Worm (Caenorhabditis elegans) whole organism, young adult: ENCODE results near the gene B0546.3.
A peak's percentile ranks its signal among the peaks of the same experiment; 100 is the strongest.

Source experiments
- B0035.1 ChIP-seq: sonication (generic microtip); optimal IDR thresholded peaks from 2 replicates; lab custom pipeline; 2016; ENCODE audit warnings: missing genetic modification characterization, mild to moderate bottlenecking, missing compliant biosample characterization, missing genotype, missing genetic modification reagents
- F10E7.11 ChIP-seq: sonication (generic microtip); optimal IDR thresholded peaks from 2 replicates; lab custom pipeline; 2017; ENCODE audit warnings: mild to moderate bottlenecking, missing genetic modification characterization, moderate library complexity, missing compliant biosample characterization
- F22D6.2 ChIP-seq: sonication (generic microtip); optimal IDR thresholded peaks from 2 replicates; lab custom pipeline; 2016; ENCODE audit warnings: mild to moderate bottlenecking, missing genetic modification characterization, missing compliant biosample characterization
- F23B12.7 ChIP-seq: sonication (generic microtip); optimal IDR thresholded peaks from 2 replicates; lab custom pipeline; 2017; ENCODE audit warnings: missing genetic modification characterization, mild to moderate bottlenecking, missing compliant biosample characterization, antibody characterized with exemption, moderate library complexity; ENCODE audit not compliant: insufficient read depth
- F33H1.4 ChIP-seq: fragments of 200-800 bp; sonication (Bioruptor generic); IDR thresholded peaks from 2 replicates; pipeline ENCODE4 v1.3.6; 2022; ENCODE audit warnings: missing genetic modification reagents, missing genetic modification characterization, missing compliant biosample characterization
- F49E8.2 ChIP-seq: sonication (generic microtip); optimal IDR thresholded peaks from 3 replicates; lab custom pipeline; 2017; ENCODE audit warnings: missing genetic modification characterization, mild to moderate bottlenecking, missing compliant biosample characterization, antibody characterized with exemption, moderate library complexity; ENCODE audit not compliant: insufficient read depth
- K11D2.4 ChIP-seq: fragments of 200-800 bp; sonication (Bioruptor generic); IDR thresholded peaks from 2 replicates; pipeline ENCODE4 v1.3.6; 2022; ENCODE audit warnings: missing genetic modification reagents, missing genetic modification characterization, missing compliant biosample characterization
- Y79H2A.3 ChIP-seq: fragments of 200-800 bp; sonication (Bioruptor generic); conservative IDR thresholded peaks from 2 replicates; pipeline ENCODE4 v1.3.6; 2022; ENCODE audit warnings: missing genetic modification reagents, missing genetic modification characterization, missing compliant biosample characterization
- Y95B8A.8 ChIP-seq: fragments of 200-800 bp; sonication (Bioruptor generic); IDR thresholded peaks from 2 replicates; pipeline ENCODE4 v1.3.6; 2022; ENCODE audit warnings: missing genetic modification reagents, missing genetic modification characterization, missing compliant biosample characterization
- atf-7 ChIP-seq: sonication (generic microtip); optimal IDR thresholded peaks from 2 replicates; lab custom pipeline; 2017; ENCODE audit warnings: mild to moderate bottlenecking, missing genetic modification characterization, missing compliant biosample characterization
- athp-1 ChIP-seq: sonication (generic microtip); optimal IDR thresholded peaks from 2 replicates; lab custom pipeline; 2017; ENCODE audit warnings: mild to moderate bottlenecking, missing genetic modification characterization, missing compliant biosample characterization
- attf-3 ChIP-seq: fragments of 200-800 bp; sonication (Bioruptor generic); conservative IDR thresholded peaks from 2 replicates; pipeline ENCODE4 v1.3.6; 2022; ENCODE audit warnings: missing genetic modification reagents, missing genetic modification characterization, missing compliant biosample characterization
- ceh-91 ChIP-seq: fragments of 200-800 bp; sonication (Bioruptor generic); IDR thresholded peaks from 2 replicates; pipeline ENCODE4 v1.3.6; 2022; ENCODE audit warnings: missing genetic modification reagents, missing genetic modification characterization, missing compliant biosample characterization
- chd-7 ChIP-seq: sonication (generic microtip); optimal IDR thresholded peaks from 2 replicates; lab custom pipeline; 2016; ENCODE audit warnings: mild to moderate bottlenecking, missing genetic modification characterization, moderate library complexity, missing compliant biosample characterization
- dox-1 ChIP-seq: fragments of 200-800 bp; sonication (Bioruptor generic); IDR thresholded peaks from 2 replicates; pipeline ENCODE4 v1.3.6; 2022; ENCODE audit warnings: missing genetic modification reagents, missing genetic modification characterization, missing compliant biosample characterization
- dpl-1 ChIP-seq: fragments of 150-350 bp; optimal IDR thresholded peaks from 2 replicates; lab custom pipeline; 2014; ENCODE audit warnings: missing biosample characterization, missing genetic modification reagents, missing genetic modification characterization
- efl-1 ChIP-seq: fragments of 150-350 bp; optimal IDR thresholded peaks from 2 replicates; lab custom pipeline; 2014; ENCODE audit warnings: missing biosample characterization, missing genetic modification reagents, missing genetic modification characterization
- ets-4 ChIP-seq: fragments of 200-800 bp; sonication (Bioruptor generic); optimal IDR thresholded peaks from 2 replicates; lab custom pipeline; 2018; ENCODE audit warnings: mild to moderate bottlenecking, missing genetic modification characterization, missing compliant biosample characterization
- fkh-3 ChIP-seq: sonication (generic microtip); optimal IDR thresholded peaks from 2 replicates; lab custom pipeline; 2016; ENCODE audit warnings: mild to moderate bottlenecking, missing genetic modification characterization, missing compliant biosample characterization
- him-1 ChIP-seq: sonication (generic microtip); optimal IDR thresholded peaks from 2 replicates; lab custom pipeline; 2016; ENCODE audit warnings: missing genotype, missing genetic modification reagents, missing genetic modification characterization, missing compliant biosample characterization
- hmg-1.2 ChIP-seq: fragments of 200-800 bp; sonication (Bioruptor generic); IDR thresholded peaks from 2 replicates; pipeline ENCODE4 v1.3.6; 2022; ENCODE audit warnings: missing genetic modification reagents, missing genetic modification characterization, missing compliant biosample characterization
- hsf-1 ChIP-seq: fragments of 200-800 bp; sonication (Bioruptor generic); IDR thresholded peaks from 2 replicates; pipeline ENCODE4 v1.3.6; 2022; ENCODE audit warnings: missing genetic modification reagents, missing genetic modification characterization, missing compliant biosample characterization
- let-526 ChIP-seq: fragments of 200-800 bp; sonication (Bioruptor generic); IDR thresholded peaks from 2 replicates; pipeline ENCODE4 v1.3.6; 2022; ENCODE audit warnings: missing genetic modification reagents, missing genetic modification characterization, missing compliant biosample characterization
- let-607 ChIP-seq, 2 experiments: fragments of 200-800 bp in 1 of 2; sonication (Bioruptor generic) in 1 of 2; sonication (generic microtip) in 1 of 2; optimal IDR thresholded peaks; 2 replicates each; lab custom pipeline; 2016 to 2018; ENCODE audit warnings: mild to moderate bottlenecking in 2 of 2, missing compliant biosample characterization in 2 of 2, missing genetic modification characterization in 2 of 2, moderate library complexity in 2 of 2, missing genotype in 1 of 2
- lin-35 ChIP-seq, 3 experiments: fragments of 150-350 bp in 2 of 3; sonication (generic microtip) in 1 of 3; optimal IDR thresholded peaks; 2 replicates each; lab custom pipeline; 2014 to 2018; ENCODE audit warnings: missing biosample characterization in 3 of 3, missing genetic modification characterization in 3 of 3, missing genetic modification reagents in 3 of 3
- lin-40 ChIP-seq: sonication (generic microtip); optimal IDR thresholded peaks from 2 replicates; lab custom pipeline; 2016; ENCODE audit warnings: missing genetic modification characterization, mild to moderate bottlenecking, missing compliant biosample characterization, missing genotype, missing genetic modification reagents
- lin-54 ChIP-seq: fragments of 200-800 bp; sonication (Bioruptor generic); optimal IDR thresholded peaks from 2 replicates; lab custom pipeline; 2018; ENCODE audit warnings: mild to moderate bottlenecking, missing genetic modification characterization, missing compliant biosample characterization
- lir-1 ChIP-seq: fragments of 200-800 bp; sonication (Bioruptor generic); conservative IDR thresholded peaks from 2 replicates; pipeline ENCODE4 v1.3.6; 2022; ENCODE audit warnings: missing genetic modification reagents, missing genetic modification characterization, missing compliant biosample characterization
- lsl-1 ChIP-seq: fragments of 200-800 bp; sonication (Bioruptor generic); optimal IDR thresholded peaks from 2 replicates; lab custom pipeline; 2018; ENCODE audit warnings: mild to moderate bottlenecking, missing genetic modification characterization, moderate library complexity, missing compliant biosample characterization
- madf-10 ChIP-seq: sonication (generic microtip); optimal IDR thresholded peaks from 2 replicates; lab custom pipeline; 2016; ENCODE audit warnings: mild to moderate bottlenecking, missing genetic modification characterization, missing compliant biosample characterization
- madf-3 ChIP-seq: fragments of 200-800 bp; sonication (Bioruptor generic); IDR thresholded peaks from 2 replicates; pipeline ENCODE4 v1.3.6; 2022; ENCODE audit warnings: missing genetic modification reagents, missing genetic modification characterization, missing compliant biosample characterization
- madf-6 ChIP-seq: fragments of 200-800 bp; sonication (Bioruptor generic); IDR thresholded peaks from 2 replicates; pipeline ENCODE4 v1.3.6; 2022; ENCODE audit warnings: missing genetic modification reagents, missing genetic modification characterization, missing compliant biosample characterization
- mcd-1 ChIP-seq: fragments of 200-800 bp; sonication (Bioruptor generic); IDR thresholded peaks from 2 replicates; pipeline ENCODE4 v1.3.6; 2022; ENCODE audit warnings: missing genetic modification reagents, missing genetic modification characterization, missing compliant biosample characterization
- nfya-1 ChIP-seq: sonication (generic microtip); optimal IDR thresholded peaks from 2 replicates; lab custom pipeline; 2017; ENCODE audit warnings: antibody characterized with exemption, missing compliant biosample characterization, missing genetic modification characterization, borderline replicate concordance; ENCODE audit not compliant: insufficient read depth
- nfya-2 ChIP-seq: fragments of 200-800 bp; sonication (Bioruptor generic); IDR thresholded peaks from 2 replicates; pipeline ENCODE4 v1.3.6; 2022; ENCODE audit warnings: missing genetic modification reagents, missing genetic modification characterization, missing compliant biosample characterization
- nfyb-1 ChIP-seq: fragments of 200-800 bp; sonication (Bioruptor generic); IDR thresholded peaks from 2 replicates; pipeline ENCODE4 v1.3.6; 2022; ENCODE audit warnings: missing genetic modification reagents, missing genetic modification characterization, missing compliant biosample characterization
- rcor-1 ChIP-seq: fragments of 200-800 bp; sonication (Bioruptor generic); IDR thresholded peaks from 2 replicates; pipeline ENCODE4 v1.3.6; 2022; ENCODE audit warnings: missing genetic modification reagents, missing genetic modification characterization, missing compliant biosample characterization
- snpc-1.1 ChIP-seq: sonication (generic microtip); optimal IDR thresholded peaks from 2 replicates; lab custom pipeline; 2017; ENCODE audit warnings: missing genetic modification characterization, mild to moderate bottlenecking, missing compliant biosample characterization, antibody characterized with exemption, moderate library complexity, missing genotype, missing genetic modification reagents; ENCODE audit not compliant: insufficient read depth
- snpc-1.3 ChIP-seq: sonication (generic microtip); optimal IDR thresholded peaks from 2 replicates; lab custom pipeline; 2017; ENCODE audit warnings: missing genetic modification characterization, mild to moderate bottlenecking, missing compliant biosample characterization, antibody characterized with exemption, moderate library complexity, missing genotype, missing genetic modification reagents; ENCODE audit not compliant: insufficient read depth
- snpc-4 ChIP-seq, 5 experiments: fragments of 150-350 bp in 1 of 5; sonication (generic microtip) in 4 of 5; optimal IDR thresholded peaks; 2 replicates each; lab custom pipeline; 2014 to 2018; ENCODE audit warnings: missing genetic modification characterization in 5 of 5, missing biosample characterization in 3 of 5, antibody characterized with exemption in 2 of 5, mild to moderate bottlenecking in 2 of 5, missing compliant biosample characterization in 2 of 5, missing genotype in 2 of 5, moderate library complexity in 2 of 5, missing genetic modification reagents in 1 of 5
- somi-1 ChIP-seq: fragments of 200-800 bp; sonication (Bioruptor generic); optimal IDR thresholded peaks from 2 replicates; lab custom pipeline; 2018; ENCODE audit warnings: mild to moderate bottlenecking, missing genetic modification characterization, missing compliant biosample characterization
- tbp1 ChIP-seq: fragments of 200-800 bp; sonication (Bioruptor generic); optimal IDR thresholded peaks from 2 replicates; lab custom pipeline; 2018; ENCODE audit warnings: mild to moderate bottlenecking, missing genetic modification characterization, missing compliant biosample characterization
- tlf-1 ChIP-seq: fragments of 200-800 bp; sonication (Bioruptor generic); optimal IDR thresholded peaks from 2 replicates; lab custom pipeline; 2018; ENCODE audit warnings: mild to moderate bottlenecking, missing genetic modification characterization, missing compliant biosample characterization
- ztf-18 ChIP-seq: sonication (generic microtip); optimal IDR thresholded peaks from 2 replicates; lab custom pipeline; 2016; ENCODE audit warnings: missing genotype, mild to moderate bottlenecking, missing genetic modification characterization, missing compliant biosample characterization
- ztf-22 ChIP-seq: fragments of 200-800 bp; sonication (Bioruptor generic); optimal IDR thresholded peaks from 2 replicates; lab custom pipeline; 2018; ENCODE audit warnings: mild to moderate bottlenecking, missing genetic modification characterization, moderate library complexity, missing compliant biosample characterization
- ztf-3 ChIP-seq: fragments of 200-800 bp; sonication (Bioruptor generic); optimal IDR thresholded peaks from 2 replicates; lab custom pipeline; 2018; ENCODE audit warnings: mild to moderate bottlenecking, missing genetic modification characterization, missing compliant biosample characterization

The B0546.3 gene

DNA sequence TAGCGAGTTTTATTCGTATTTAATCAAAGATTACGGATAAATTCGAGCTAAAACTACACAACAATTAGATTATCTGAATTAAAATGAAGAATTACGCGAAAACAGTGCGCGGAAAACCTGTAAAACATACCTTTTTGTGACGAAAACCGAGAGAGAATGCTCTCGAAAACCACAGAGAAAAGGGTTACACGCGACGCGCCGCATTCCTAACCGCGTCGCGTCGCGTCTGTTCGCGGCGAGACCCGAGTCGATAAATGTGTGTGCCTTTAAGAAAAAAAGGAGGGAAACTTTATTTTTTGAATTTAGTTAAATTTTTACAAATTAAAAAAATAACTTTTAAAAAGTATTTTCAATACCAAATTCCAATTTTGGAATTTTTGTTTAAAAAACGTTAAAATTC is 44.0 kb downstream of the B0546.3 start, which contains the start of gene hrpa-1:
hrpa-1 (minus strand) TSS at position 192 of the 400 bp plus-strand sequence.
- TF ChIP-seq tlf-1 (peak; percentile 43), athp-1 (tag; lab: Kevin White, UChicago) (no peak), nfyb-1 (GFP tag; lab: Robert Waterston, UW) (0 out of 2 replicates have a peak, but pooled peaks have one; percentile 14), lsl-1 (GFP tag; lab: Kevin White, UChicago) (peak; percentile 54), snpc-1.1 (tag; lab: Kevin White, UChicago) (peak; percentile 4), Y79H2A.3 (GFP tag; lab: Robert Waterston, UW) (no peak), ztf-18 (tag; lab: Kevin White, UChicago) (peak; percentile 2), let-607 (tag; optimal IDR thresholded peaks at IDR 0.05; lab: Kevin White, UChicago) (peak in 1 of 2 experiments; percentile 30), nfya-2 (GFP tag; lab: Robert Waterston, UW) (no peak), attf-3 (peak; percentile 49; the same call in 1 of the 2 replicates), hmg-1.2 (GFP tag; lab: Robert Waterston, UW) (peak; percentile 47), let-526 (no peak), tbp1 (GFP tag; lab: Kevin White, UChicago) (peak; percentile 56), efl-1 (GFP tag; lab: Kevin White, UChicago) (peak; percentile 76), lir-1 (GFP tag; lab: Robert Waterston, UW) (peak; percentile 62), snpc-4 (GFP tag; optimal IDR thresholded peaks at IDR 0.05; lab: Kevin White, UChicago) (peak; percentile 16), snpc-4 (tag; optimal IDR thresholded peaks at IDR 0.05; lab: Kevin White, UChicago) (peak in 3 of 4 experiments; percentile 3 to 51 (median 11)), F33H1.4 (GFP tag; lab: Robert Waterston, UW) (peak; percentile 97), F10E7.11 (tag; lab: Kevin White, UChicago) (no peak), ets-4 (GFP tag; lab: Kevin White, UChicago) (no peak), chd-7 (tag; lab: Kevin White, UChicago) (no peak), madf-6 (GFP tag; lab: Robert Waterston, UW) (peak; percentile 61), nfya-1 (no peak), Y95B8A.8 (GFP tag; lab: Robert Waterston, UW) (peak; percentile 26; the same call in 1 of the 2 replicates), dox-1 (GFP tag; lab: Robert Waterston, UW) (peak; percentile 79), rcor-1 (GFP tag; lab: Robert Waterston, UW) (peak; percentile 57), lin-35 (GFP tag; optimal IDR thresholded peaks at IDR 0.05; lab: Kevin White, UChicago) (peak in 2 of 3 experiments; percentile 37 to 92), ceh-91 (peak; percentile 63; the same call in 1 of the 2 replicates), F22D6.2 (tag; lab: Kevin White, UChicago) (no peak), snpc-1.3 (peak; percentile 52), F23B12.7 (tag; lab: Kevin White, UChicago) (peak; percentile 66), madf-10 (tag; lab: Kevin White, UChicago) (peak; percentile 51), ztf-22 (GFP tag; lab: Kevin White, UChicago) (no peak), hsf-1 (GFP tag; lab: Robert Waterston, UW) (peak; percentile 83), K11D2.4 (peak; percentile 55; the same call in 1 of the 2 replicates), lin-54 (peak; percentile 85), madf-3 (GFP tag; lab: Robert Waterston, UW) (peak; percentile 99), ztf-3 (GFP tag; lab: Kevin White, UChicago) (no peak), mcd-1 (GFP tag; lab: Robert Waterston, UW) (peak; percentile 87), B0035.1 (tag; lab: Kevin White, UChicago) (no peak), dpl-1 (peak; percentile 88), him-1 (tag; lab: Kevin White, UChicago) (peak; percentile 9), fkh-3 (tag; lab: Kevin White, UChicago) (no peak), atf-7 (tag; lab: Kevin White, UChicago) (no peak), F49E8.2 (tag; lab: Kevin White, UChicago) (peak; percentile 33), lin-40 (tag; lab: Kevin White, UChicago) (peak; percentile 71), somi-1 (GFP tag; lab: Kevin White, UChicago) (no peak)
